ENCODE assay signal across 3 fruit fly cellular contexts in genomic region chr3L:19003220-19003619, dm6.
TF ChIP-seq lines count a peak whose summit lies in the region.

Gene SmydA-2 (minus strand): TSS chr3L:19003252.

- no peak for TF ChIP-seq CTCF in whole organism, embryonic (GFP tag; optimal IDR thresholded peaks at IDR 0.05; lab: Kevin White, UChicago)

TF ChIP-seq in whole organism, adult, 20 proteins besides CTCF, POLR2A, EP300 and RAD21:
- TF ChIP-seq CG11617 (GFP tag; optimal IDR thresholded peaks at IDR 0.05; lab: Kevin White, UChicago) (no peak), kay (GFP tag; lab: Kevin White, UChicago; ENCODE audit: borderline replicate concordance) (peak; percentile 6)

TF ChIP-seq in whole organism, embryonic, 481 proteins besides CTCF, POLR2A, EP300 and RAD21:
- TF ChIP-seq sens-2 (GFP tag; IDR thresholded peaks at IDR 0.05; lab: Robert Waterston, UW) (no peak), MBD-R2 (GFP tag; IDR thresholded peaks at IDR 0.05; lab: Robert Waterston, UW) (no peak), Med (GFP tag; lab: Kevin White, UChicago) (peak; percentile 58), CG11504 (tag; optimal IDR thresholded peaks at IDR 0.05; lab: Kevin White, UChicago) (peak; percentile 50), CoRest (tag; optimal IDR thresholded peaks at IDR 0.05; lab: Kevin White, UChicago) (no peak), ci (GFP tag; IDR thresholded peaks at IDR 0.05; lab: Robert Waterston, UW) (peak; percentile 52; the same call in 1 of the 3 replicates), lab (GFP tag; optimal IDR thresholded peaks at IDR 0.05; lab: Kevin White, UChicago) (no peak), hkb (optimal IDR thresholded peaks at IDR 0.05; lab: Kevin White, UChicago) (peak; percentile 20), hkb (GFP tag; IDR thresholded peaks at IDR 0.05; lab: Robert Waterston, UW) (no peak), CG2202 (tag; optimal IDR thresholded peaks at IDR 0.05; lab: Kevin White, UChicago) (no peak), sob (GFP tag; IDR thresholded peaks at IDR 0.05; lab: Robert Waterston, UW) (peak; percentile 16; the same call in 1 of the 2 replicates), CG10147 (GFP tag; optimal IDR thresholded peaks at IDR 0.05; lab: Kevin White, UChicago) (no peak)

TF ChIP-seq in whole organism, prepupa, 60 proteins besides CTCF, POLR2A, EP300 and RAD21:
- TF ChIP-seq CG4318 (GFP tag; optimal IDR thresholded peaks at IDR 0.05; lab: Kevin White, UChicago) (no peak), CG10669 (GFP tag; optimal IDR thresholded peaks at IDR 0.05; lab: Kevin White, UChicago) (no peak), net (GFP tag; optimal IDR thresholded peaks at IDR 0.05; lab: Kevin White, UChicago) (no peak), Eip78C (GFP tag; lab: Kevin White, UChicago) (peak; percentile 17), cyc (GFP tag; optimal IDR thresholded peaks at IDR 0.05; lab: Kevin White, UChicago) (no peak), CG16779 (tag; optimal IDR thresholded peaks at IDR 0.05; lab: Kevin White, UChicago) (no peak)
